Worm (Caenorhabditis elegans): ENCODE data around the gene unc-22.

The unc-22 gene

DNA sequence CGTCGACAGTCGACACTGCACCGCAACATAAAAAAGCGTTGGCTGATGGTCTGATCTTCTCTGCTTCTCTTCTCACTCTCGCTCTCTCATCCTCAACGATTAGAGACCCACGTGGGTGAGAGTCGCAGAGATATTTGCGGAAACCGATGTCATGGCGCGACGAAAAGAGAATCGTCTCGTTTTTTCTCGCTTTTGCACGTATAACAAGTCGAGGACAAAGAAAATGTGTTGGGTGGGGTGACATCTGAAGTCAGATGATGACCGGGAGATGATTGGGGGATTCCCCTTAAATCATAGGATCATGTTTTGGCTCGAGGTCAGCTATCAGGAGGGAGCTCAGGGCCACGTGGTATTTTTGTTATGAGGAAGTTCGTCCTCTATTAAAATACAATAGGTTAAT is 54.4 kb downstream of the unc-22 start (continued):
- no peak for TF ChIP-seq unc-39 (tag; optimal IDR thresholded peaks at IDR 0.05)
- peak; percentile 99 for TF ChIP-seq dmd-6 (GFP tag; IDR thresholded peaks at IDR 0.05)
- no peak for TF ChIP-seq F44E2.7 (GFP tag; IDR thresholded peaks at IDR 0.05)

ce11 chrIV:11955592-11955991 is 55.2 kb downstream of the unc-22 start:
- TF ChIP-seq ztf-11 (tag; optimal IDR thresholded peaks at IDR 0.05) (no peak), fkh-10 (GFP tag; optimal IDR thresholded peaks at IDR 0.05) (no peak), cey-2 (tag; optimal IDR thresholded peaks at IDR 0.05; ENCODE audit: borderline replicate concordance, insufficient read depth) (no peak), snpc-1.2 (GFP tag; IDR thresholded peaks at IDR 0.05) (no peak), daf-8 (GFP tag; IDR thresholded peaks at IDR 0.05) (no peak), hlh-11 (tag; optimal IDR thresholded peaks at IDR 0.05) (peak; percentile 82), lin-39 (tag; optimal IDR thresholded peaks at IDR 0.05) (no peak), nhr-42 (GFP tag; IDR thresholded peaks at IDR 0.05) (no peak), madf-9 (GFP tag; conservative IDR thresholded peaks at IDR 0.05) (no peak), T26A8.4 (GFP tag; IDR thresholded peaks at IDR 0.05) (peak; percentile 29), nhr-237 (tag; optimal IDR thresholded peaks at IDR 0.05) (no peak), zfp-3 (GFP tag; conservative IDR thresholded peaks at IDR 0.05) (peak; percentile 69; the same call in 1 of the 2 replicates), nhr-41 (GFP tag; IDR thresholded peaks at IDR 0.05) (no peak), Y48G9A.11 (GFP tag; IDR thresholded peaks at IDR 0.05) (peak; percentile 7; the same call in 1 of the 2 replicates), jun-1 (tag; optimal IDR thresholded peaks at IDR 0.05) (no peak), ZK337.2 (GFP tag; IDR thresholded peaks at IDR 0.05) (no peak), mxl-3 (GFP tag; optimal IDR thresholded peaks at IDR 0.05) (peak; percentile 51), zip-11 (GFP tag; IDR thresholded peaks at IDR 0.05) (no peak), php-3 (GFP tag; IDR thresholded peaks at IDR 0.05) (0 out of 2 replicates have a peak, but pooled peaks have one; percentile 34), lir-3 (tag; optimal IDR thresholded peaks at IDR 0.05) (no peak), zip-2 (tag; optimal IDR thresholded peaks at IDR 0.05) (no peak), daf-12 (tag; optimal IDR thresholded peaks at IDR 0.05) (no peak), mep-1 (tag; optimal IDR thresholded peaks at IDR 0.05) (peak; percentile 86), lin-15B (tag; optimal IDR thresholded peaks at IDR 0.05) (no peak), gei-8 (GFP tag; optimal IDR thresholded peaks at IDR 0.05) (peak; percentile 81), dve-1 (tag; optimal IDR thresholded peaks at IDR 0.05; ENCODE audit: insufficient read depth) (peak; percentile 84), spr-1 (tag; optimal IDR thresholded peaks at IDR 0.05) (no peak), F10B5.3 (tag; optimal IDR thresholded peaks at IDR 0.05) (no peak), nhr-10 (tag; optimal IDR thresholded peaks at IDR 0.05) (peak; percentile 86), D1046.2 (GFP tag; IDR thresholded peaks at IDR 0.05) (no peak), rbr-2 (tag; optimal IDR thresholded peaks at IDR 0.05) (no peak), ZK546.5 (tag; optimal IDR thresholded peaks at IDR 0.05) (no peak), ceh-28 (tag; optimal IDR thresholded peaks at IDR 0.05) (no peak), hif-1 (tag; optimal IDR thresholded peaks at IDR 0.05) (peak in 1 of 2 experiments; percentile 2), lin-13 (GFP tag; optimal IDR thresholded peaks at IDR 0.05) (no peak), lim-7 (GFP tag; IDR thresholded peaks at IDR 0.05) (no peak), ama-1 (optimal IDR thresholded peaks at IDR 0.05) (peak; percentile 55), nhr-6 (tag; optimal IDR thresholded peaks at IDR 0.05) (no peak), ztf-7 (tag; optimal IDR thresholded peaks at IDR 0.05) (no peak), dpl-1 (GFP tag; optimal IDR thresholded peaks at IDR 0.05) (no peak), nhr-111 (GFP tag; optimal IDR thresholded peaks at IDR 0.05) (no peak), lin-29 (GFP tag; IDR thresholded peaks at IDR 0.05) (no peak), madf-5 (GFP tag; IDR thresholded peaks at IDR 0.05) (no peak), hmg-1.1 (GFP tag; IDR thresholded peaks at IDR 0.05) (peak; percentile 15; the same call in 1 of the 2 replicates), skn-1 (tag; optimal IDR thresholded peaks at IDR 0.05) (no peak), T20F7.1 (GFP tag; optimal IDR thresholded peaks at IDR 0.05) (peak; percentile 66), egl-43 (GFP tag; IDR thresholded peaks at IDR 0.05) (no peak), sdz-12 (GFP tag; optimal IDR thresholded peaks at IDR 0.05) (no peak), unc-39 (tag; optimal IDR thresholded peaks at IDR 0.05) (no peak)
